Worm (Caenorhabditis elegans): ENCODE data around the gene W05H5.1.

Gene W05H5.1

ce11 chrII:12432356-12432755 is 12.2 kb downstream of the W05H5.1 start, which contains the start of gene dct-12:
Gene dct-12 (minus strand): TSS chrII:12432456.
- TF ChIP-seq unc-39 (tag; optimal IDR thresholded peaks at IDR 0.05) (no peak), nhr-77 (tag; optimal IDR thresholded peaks at IDR 0.05) (no peak), mbf-1 (tag; optimal IDR thresholded peaks at IDR 0.05) (no peak), ceh-82 (tag; optimal IDR thresholded peaks at IDR 0.05) (no peak), lsy-2 (tag; optimal IDR thresholded peaks at IDR 0.05) (no peak), nhr-25 (tag; optimal IDR thresholded peaks at IDR 0.05) (no peak), gmeb-1 (tag; optimal IDR thresholded peaks at IDR 0.05) (no peak), ztf-1 (GFP tag; conservative IDR thresholded peaks at IDR 0.05) (no peak), blmp-1 (tag; optimal IDR thresholded peaks at IDR 0.05; ENCODE audit: insufficient read depth) (no peak), ceh-16 (tag; optimal IDR thresholded peaks at IDR 0.05) (no peak), dmd-4 (tag; optimal IDR thresholded peaks at IDR 0.05) (no peak), nhr-21 (tag; optimal IDR thresholded peaks at IDR 0.05) (no peak), egl-27 (tag; optimal IDR thresholded peaks at IDR 0.05) (no peak)

ce11 chrII:12429743-12430142 is 14.8 kb downstream of the W05H5.1 start, which contains the start of gene Y57A10C.8:
Gene Y57A10C.8 (minus strand): TSS chrII:12429843.
- no peak for TF ChIP-seq elt-3 (tag; optimal IDR thresholded peaks at IDR 0.05)
- TF ChIP-seq ama-1 (optimal IDR thresholded peaks at IDR 0.05) = no peak
- no peak for TF ChIP-seq snpc-4 (tag; optimal IDR thresholded peaks at IDR 0.05)
- TF ChIP-seq zag-1 (tag; optimal IDR thresholded peaks at IDR 0.05) = no peak
- no peak for TF ChIP-seq lin-11 (tag; optimal IDR thresholded peaks at IDR 0.05)
- TF ChIP-seq ztf-1 (GFP tag; conservative IDR thresholded peaks at IDR 0.05) = no peak
- TF ChIP-seq nhr-23 (tag; optimal IDR thresholded peaks at IDR 0.05) = no peak
- no peak for TF ChIP-seq fos-1 (tag; optimal IDR thresholded peaks at IDR 0.05)
- TF ChIP-seq Y55F3AM.14 (GFP tag; optimal IDR thresholded peaks at IDR 0.05) = no peak
- no peak for TF ChIP-seq aly-2 (tag; optimal IDR thresholded peaks at IDR 0.05)
- no peak for TF ChIP-seq sma-3 (GFP tag; optimal IDR thresholded peaks at IDR 0.05)
- no peak for TF ChIP-seq mdl-1 (tag; optimal IDR thresholded peaks at IDR 0.05)
- TF ChIP-seq nhr-12 (tag; optimal IDR thresholded peaks at IDR 0.05) = no peak
- TF ChIP-seq R02D3.7 (tag; optimal IDR thresholded peaks at IDR 0.05) = no peak

- TF ChIP-seq unc-39 (tag; optimal IDR thresholded peaks at IDR 0.05) (no peak), fos-1 (tag; optimal IDR thresholded peaks at IDR 0.05) (peak; percentile 65), gmeb-1 (tag; optimal IDR thresholded peaks at IDR 0.05) (peak; percentile 37), nhr-77 (tag; optimal IDR thresholded peaks at IDR 0.05) (no peak), crh-2 (tag; optimal IDR thresholded peaks at IDR 0.05) (peak; percentile 59), sma-3 (GFP tag; optimal IDR thresholded peaks at IDR 0.05) (peak; percentile 28), sma-9 (GFP tag; optimal IDR thresholded peaks at IDR 0.05) (peak; percentile 57), sma-9 (tag; optimal IDR thresholded peaks at IDR 0.05) (no peak)
Observed at ce11 chrII:12425644-12426222, 18.8 kb downstream of the W05H5.1 start, which contains the start of gene daf-22. Gene daf-22 (minus strand): TSS chrII:12425694.

- TF ChIP-seq nhr-6 (tag; optimal IDR thresholded peaks at IDR 0.05) (no peak), ztf-4 (tag; optimal IDR thresholded peaks at IDR 0.05) (no peak), F13H6.1 (tag; optimal IDR thresholded peaks at IDR 0.05) (no peak), elt-1 (tag; optimal IDR thresholded peaks at IDR 0.05) (no peak), skn-1 (tag; optimal IDR thresholded peaks at IDR 0.05) (no peak), nhr-12 (tag; optimal IDR thresholded peaks at IDR 0.05) (no peak), lsy-2 (tag; optimal IDR thresholded peaks at IDR 0.05) (no peak), egl-27 (tag; optimal IDR thresholded peaks at IDR 0.05) (no peak), lin-39 (tag; optimal IDR thresholded peaks at IDR 0.05) (no peak), Y55F3AM.14 (GFP tag; optimal IDR thresholded peaks at IDR 0.05) (no peak), sma-3 (GFP tag; optimal IDR thresholded peaks at IDR 0.05) (no peak), aly-2 (tag; optimal IDR thresholded peaks at IDR 0.05) (no peak), nhr-237 (tag; optimal IDR thresholded peaks at IDR 0.05) (no peak), R02D3.7 (tag; optimal IDR thresholded peaks at IDR 0.05) (no peak), ceh-82 (tag; optimal IDR thresholded peaks at IDR 0.05) (no peak), peb-1 (tag; optimal IDR thresholded peaks at IDR 0.05) (no peak)
Observed at ce11 chrII:12420486-12420885, 24.1 kb downstream of the W05H5.1 start, which contains the start of gene sre-26. Gene sre-26 (minus strand): TSS chrII:12420586.

Measured in whole organism, L2 larva.